Worm (Caenorhabditis elegans) whole organism, L4 larva: ENCODE measurements around the gene C29F4.3.

Experiments
- ZK546.5 ChIP-seq, 2 experiments: sonication (generic microtip); optimal IDR thresholded peaks; 2 replicates each; lab custom pipeline; 2017; ENCODE audit warnings: missing biosample characterization in 2 of 2, missing genetic modification characterization in 2 of 2
- arid-1 ChIP-seq: fragments of 200-800 bp; sonication (Bioruptor generic); conservative IDR thresholded peaks from 2 replicates; pipeline ENCODE4 v1.3.6; 2022; ENCODE audit warnings: missing genetic modification reagents, missing genetic modification characterization, missing compliant biosample characterization
- dpl-1 ChIP-seq: fragments of 150-350 bp; optimal IDR thresholded peaks from 2 replicates; lab custom pipeline; 2014; ENCODE audit warnings: missing biosample characterization, missing genetic modification reagents, missing genetic modification characterization
- dve-1 ChIP-seq: sonication (generic microtip); optimal IDR thresholded peaks from 2 replicates; lab custom pipeline; 2017; ENCODE audit warnings: antibody characterized with exemption, mild to moderate bottlenecking, missing genetic modification characterization, missing compliant biosample characterization; ENCODE audit not compliant: insufficient read depth
- lin-15B ChIP-seq: fragments of 150-350 bp; sonication (generic microtip); optimal IDR thresholded peaks from 3 replicates; lab custom pipeline; 2014; ENCODE audit warnings: missing biosample characterization, missing genetic modification characterization
- nhr-11 ChIP-seq: fragments of 150-350 bp; optimal IDR thresholded peaks from 2 replicates; lab custom pipeline; 2014; ENCODE audit warnings: missing biosample characterization, missing genetic modification characterization
- nhr-25 ChIP-seq: sonication (generic microtip); optimal IDR thresholded peaks from 2 replicates; lab custom pipeline; 2017; ENCODE audit warnings: missing genetic modification characterization, mild to moderate bottlenecking, missing compliant biosample characterization, antibody characterized with exemption, moderate library complexity, borderline replicate concordance; ENCODE audit not compliant: insufficient read depth
- zfp-2 ChIP-seq: sonication (generic microtip); optimal IDR thresholded peaks from 2 replicates; lab custom pipeline; 2016; ENCODE audit warnings: mild to moderate bottlenecking, missing genetic modification characterization, missing compliant biosample characterization
- zip-2 ChIP-seq: fragments of 150-350 bp; optimal IDR thresholded peaks from 2 replicates; lab custom pipeline; 2014; ENCODE audit warnings: missing biosample characterization, missing genetic modification characterization

- TF ChIP-seq lin-15B = no peak
- no peak for TF ChIP-seq zfp-2 (tag; lab: Kevin White, UChicago)
- no peak for TF ChIP-seq zip-2
- TF ChIP-seq arid-1 (GFP tag; lab: Robert Waterston, UW) = no peak
- TF ChIP-seq nhr-11 (tag; lab: Kevin White, UChicago) = no peak
- no peak for TF ChIP-seq nhr-25 (tag; lab: Kevin White, UChicago)
- no peak for TF ChIP-seq ZK546.5 (tag; optimal IDR thresholded peaks at IDR 0.05; lab: Kevin White, UChicago)
- TF ChIP-seq dve-1 (tag; lab: Kevin White, UChicago) = no peak
- no peak for TF ChIP-seq dpl-1 (GFP tag; lab: Kevin White, UChicago)
Observed at ce11 chrIV:11223878-11224277, at the start of gene C29F4.3.
